Worm (Caenorhabditis elegans): ENCODE results near the gene ceph-41.

DNA sequence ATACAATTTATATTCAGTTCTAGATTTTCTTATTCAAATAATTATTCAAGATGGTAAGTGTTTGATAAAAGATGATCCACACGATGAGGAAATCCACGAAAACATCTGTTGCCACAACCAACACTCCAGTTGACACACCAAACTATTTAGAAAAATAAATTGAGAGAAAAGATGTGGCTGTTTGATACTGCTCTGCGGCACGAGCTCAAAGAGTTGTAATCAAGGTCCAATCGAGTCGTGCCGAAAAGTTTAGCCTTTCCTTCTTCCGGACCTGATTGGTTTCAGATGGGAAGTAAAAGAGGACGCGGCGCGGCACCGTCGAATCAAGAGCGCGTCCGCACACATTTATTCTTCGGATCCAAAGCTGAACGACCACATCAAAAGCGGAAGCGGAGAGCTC is 9.5 kb downstream of the ceph-41 start:
- no peak for TF ChIP-seq aly-2 (tag; optimal IDR thresholded peaks at IDR 0.05)
- TF ChIP-seq nhr-237 (tag; optimal IDR thresholded peaks at IDR 0.05) = no peak
- no peak for TF ChIP-seq ama-1 (optimal IDR thresholded peaks at IDR 0.05)
- no peak for TF ChIP-seq lin-13 (GFP tag; optimal IDR thresholded peaks at IDR 0.05)
- no peak for TF ChIP-seq lsy-2 (tag; optimal IDR thresholded peaks at IDR 0.05)
- no peak for TF ChIP-seq zag-1 (tag; optimal IDR thresholded peaks at IDR 0.05)
- no peak for TF ChIP-seq nhr-129 (tag; optimal IDR thresholded peaks at IDR 0.05)
- TF ChIP-seq ceh-16 (tag; optimal IDR thresholded peaks at IDR 0.05) = no peak
- TF ChIP-seq nhr-11 (tag; optimal IDR thresholded peaks at IDR 0.05) = no peak
- no peak for TF ChIP-seq nhr-10 (tag; optimal IDR thresholded peaks at IDR 0.05)
- TF ChIP-seq mbf-1 (tag; optimal IDR thresholded peaks at IDR 0.05) = no peak
- TF ChIP-seq nhr-77 (tag; optimal IDR thresholded peaks at IDR 0.05) = no peak
- TF ChIP-seq snpc-4 (tag; optimal IDR thresholded peaks at IDR 0.05) = no peak
- TF ChIP-seq peb-1 (tag; optimal IDR thresholded peaks at IDR 0.05) = no peak
